Worm (Caenorhabditis elegans) whole organism, L4 larva: ENCODE data around the gene D1044.7.
A peak's percentile ranks its signal among the peaks of the same experiment; 100 is the strongest.

Source experiments
- D1046.2 ChIP-seq: fragments of 200-800 bp; sonication (Bioruptor generic); IDR thresholded peaks from 2 replicates; pipeline ENCODE4 v1.3.6; 2022; ENCODE audit warnings: missing genetic modification characterization, missing compliant biosample characterization
- F44E2.7 ChIP-seq: fragments of 200-800 bp; sonication (Bioruptor generic); IDR thresholded peaks from 2 replicates; pipeline ENCODE4 v2.1.2; 2022; ENCODE audit warnings: missing genetic modification characterization, missing compliant biosample characterization
- F49E8.2 ChIP-seq: sonication (generic microtip); optimal IDR thresholded peaks from 2 replicates; lab custom pipeline; 2016; ENCODE audit warnings: missing compliant biosample characterization, mild to moderate bottlenecking, missing genetic modification characterization, borderline replicate concordance
- Y105C5A.15 ChIP-seq: fragments of 200-800 bp; sonication (Bioruptor generic); IDR thresholded peaks from 2 replicates; pipeline ENCODE4 v1.3.6; 2022; ENCODE audit warnings: missing genetic modification characterization, missing compliant biosample characterization
- Y5F2A.4 ChIP-seq: fragments of 200-800 bp; sonication (Bioruptor generic); optimal IDR thresholded peaks from 2 replicates; lab custom pipeline; 2018; ENCODE audit warnings: mild to moderate bottlenecking, missing genetic modification characterization, missing compliant biosample characterization
- ZK337.2 ChIP-seq: fragments of 200-800 bp; sonication (Bioruptor generic); IDR thresholded peaks from 2 replicates; pipeline ENCODE4 v1.3.6; 2022; ENCODE audit warnings: missing genetic modification reagents, missing genetic modification characterization, missing compliant biosample characterization
- ZK546.5 ChIP-seq, 2 experiments: sonication (generic microtip); optimal IDR thresholded peaks; 2 replicates each; lab custom pipeline; 2017; ENCODE audit warnings: missing biosample characterization in 2 of 2, missing genetic modification characterization in 2 of 2
- ama-1 ChIP-seq: fragments of 150-350 bp; optimal IDR thresholded peaks from 2 replicates; lab custom pipeline; 2014; ENCODE audit warnings: inconsistent platforms, mixed read lengths
- arid-1 ChIP-seq: fragments of 200-800 bp; sonication (Bioruptor generic); conservative IDR thresholded peaks from 2 replicates; pipeline ENCODE4 v1.3.6; 2022; ENCODE audit warnings: missing genetic modification reagents, missing genetic modification characterization, missing compliant biosample characterization
- attf-4 ChIP-seq: sonication (generic microtip); optimal IDR thresholded peaks from 3 replicates; lab custom pipeline; 2017; ENCODE audit warnings: missing biosample characterization, missing genetic modification characterization
- ceh-32 ChIP-seq: sonication (generic microtip); optimal IDR thresholded peaks from 2 replicates; lab custom pipeline; 2016; ENCODE audit warnings: mild to moderate bottlenecking, missing genetic modification characterization, missing compliant biosample characterization; ENCODE audit not compliant: poor library complexity
- ceh-62 ChIP-seq: sonication (generic microtip); optimal IDR thresholded peaks from 2 replicates; lab custom pipeline; 2017; ENCODE audit warnings: missing biosample characterization, missing genetic modification characterization
- ces-1 ChIP-seq: fragments of 150-350 bp; sonication (generic microtip); optimal IDR thresholded peaks from 4 replicates; lab custom pipeline; 2014; ENCODE audit warnings: missing biosample characterization, missing genetic modification reagents, missing genetic modification characterization
- cey-2 ChIP-seq: sonication (generic microtip); optimal IDR thresholded peaks from 3 replicates; lab custom pipeline; 2017; ENCODE audit warnings: missing genetic modification characterization, mild to moderate bottlenecking, missing compliant biosample characterization, antibody characterized with exemption, borderline replicate concordance; ENCODE audit not compliant: insufficient read depth
- daf-12 ChIP-seq: fragments of 150-350 bp; optimal IDR thresholded peaks from 2 replicates; lab custom pipeline; 2014; ENCODE audit warnings: missing biosample characterization, missing genetic modification reagents, missing genetic modification characterization
- daf-16 ChIP-seq, 3 experiments: sonication (generic microtip); optimal IDR thresholded peaks; 2 replicates each; lab custom pipeline; 2016 to 2017; ENCODE audit warnings: missing genetic modification characterization in 3 of 3, missing genetic modification reagents in 3 of 3, mild to moderate bottlenecking in 2 of 3, missing compliant biosample characterization in 2 of 3, missing biosample characterization in 1 of 3, moderate library complexity in 1 of 3
- daf-8 ChIP-seq: fragments of 200-800 bp; sonication (Bioruptor generic); IDR thresholded peaks from 2 replicates; pipeline ENCODE4 v1.3.6; 2022; ENCODE audit warnings: missing genetic modification characterization, missing compliant biosample characterization
- dmd-9 ChIP-seq: fragments of 200-800 bp; sonication (Bioruptor generic); IDR thresholded peaks from 2 replicates; pipeline ENCODE4 v1.3.6; 2022; ENCODE audit warnings: missing genetic modification reagents, missing genetic modification characterization, missing compliant biosample characterization
- duxl-1 ChIP-seq: sonication (generic microtip); optimal IDR thresholded peaks from 2 replicates; lab custom pipeline; 2016; ENCODE audit warnings: mild to moderate bottlenecking, missing genetic modification characterization, moderate library complexity, missing compliant biosample characterization; ENCODE audit not compliant: poor library complexity
- egl-43 ChIP-seq: fragments of 200-800 bp; sonication (Bioruptor generic); IDR thresholded peaks from 2 replicates; pipeline ENCODE4 v1.3.6; 2022; ENCODE audit warnings: missing genetic modification reagents, missing genetic modification characterization, missing compliant biosample characterization
- gei-8 ChIP-seq: fragments of 200-800 bp; sonication (Bioruptor generic); optimal IDR thresholded peaks from 2 replicates; lab custom pipeline; 2018; ENCODE audit warnings: mild to moderate bottlenecking, missing genetic modification characterization, missing compliant biosample characterization
- hlh-30 ChIP-seq: sonication (generic microtip); optimal IDR thresholded peaks from 2 replicates; lab custom pipeline; 2017; ENCODE audit warnings: antibody characterized with exemption, mild to moderate bottlenecking, missing genetic modification characterization, missing compliant biosample characterization; ENCODE audit not compliant: insufficient read depth
- jun-1 ChIP-seq: fragments of 150-350 bp; optimal IDR thresholded peaks from 2 replicates; lab custom pipeline; 2014; ENCODE audit warnings: missing biosample characterization, missing genetic modification reagents, missing genetic modification characterization
- lin-13 ChIP-seq: fragments of 150-350 bp; optimal IDR thresholded peaks from 2 replicates; lab custom pipeline; 2014; ENCODE audit warnings: missing biosample characterization, missing genetic modification reagents, missing genetic modification characterization
- lin-15B ChIP-seq: fragments of 150-350 bp; sonication (generic microtip); optimal IDR thresholded peaks from 3 replicates; lab custom pipeline; 2014; ENCODE audit warnings: missing biosample characterization, missing genetic modification characterization
- lin-29 ChIP-seq: fragments of 200-800 bp; sonication (Bioruptor generic); IDR thresholded peaks from 2 replicates; pipeline ENCODE4 v1.3.6; 2022; ENCODE audit warnings: missing genetic modification reagents, missing genetic modification characterization, missing compliant biosample characterization
- madf-9 ChIP-seq: fragments of 200-800 bp; sonication (Bioruptor generic); conservative IDR thresholded peaks from 2 replicates; pipeline ENCODE4 v1.3.6; 2022; ENCODE audit warnings: missing genetic modification reagents, missing genetic modification characterization, missing compliant biosample characterization
- mdt-29 ChIP-seq: fragments of 200-800 bp; sonication (Bioruptor generic); IDR thresholded peaks from 2 replicates; pipeline ENCODE4 v1.3.6; 2022; ENCODE audit warnings: missing genetic modification reagents, missing genetic modification characterization, missing compliant biosample characterization
- mes-2 ChIP-seq: sonication (generic microtip); optimal IDR thresholded peaks from 2 replicates; lab custom pipeline; 2016; ENCODE audit warnings: missing genotype, mild to moderate bottlenecking, missing genetic modification characterization, missing compliant biosample characterization; ENCODE audit not compliant: poor library complexity, severe bottlenecking
- mxl-2 ChIP-seq: fragments of 200-800 bp; sonication (Bioruptor generic); conservative IDR thresholded peaks from 2 replicates; pipeline ENCODE4 v1.3.6; 2022; ENCODE audit warnings: missing genetic modification reagents, missing genetic modification characterization, missing compliant biosample characterization
- mxl-3 ChIP-seq: fragments of 200-800 bp; sonication (Bioruptor generic); optimal IDR thresholded peaks from 2 replicates; lab custom pipeline; 2018; ENCODE audit warnings: mild to moderate bottlenecking, missing genetic modification characterization, missing compliant biosample characterization
- nhr-10 ChIP-seq: fragments of 150-350 bp; optimal IDR thresholded peaks from 2 replicates; lab custom pipeline; 2014; ENCODE audit warnings: missing biosample characterization, missing genetic modification characterization
- nhr-237 ChIP-seq: sonication (generic microtip); optimal IDR thresholded peaks from 2 replicates; lab custom pipeline; 2017; ENCODE audit warnings: missing biosample characterization, missing genetic modification characterization
- nhr-28 ChIP-seq: fragments of 150-350 bp; optimal IDR thresholded peaks from 2 replicates; lab custom pipeline; 2014; ENCODE audit warnings: missing biosample characterization, missing genetic modification characterization
- nhr-42 ChIP-seq: fragments of 200-800 bp; sonication (Bioruptor generic); IDR thresholded peaks from 2 replicates; pipeline ENCODE4 v1.3.6; 2022; ENCODE audit warnings: missing genetic modification characterization, missing compliant biosample characterization
- nhr-6 ChIP-seq: fragments of 150-350 bp; optimal IDR thresholded peaks from 2 replicates; lab custom pipeline; 2014; ENCODE audit warnings: missing biosample characterization, missing genetic modification characterization
- nhr-77 ChIP-seq: fragments of 150-350 bp; optimal IDR thresholded peaks from 2 replicates; lab custom pipeline; 2014; ENCODE audit warnings: missing biosample characterization, missing genetic modification characterization
- pha-4 ChIP-seq, 2 experiments: fragments of 150-350 bp in 1 of 2; fragments of 200-800 bp in 1 of 2; sonication (Bioruptor generic) in 1 of 2; IDR thresholded peaks in 1 of 2; optimal IDR thresholded peaks in 1 of 2; 2 replicates each; pipeline versions ENCODE4 v1.3.6 to Lab custom; 2014 to 2022; ENCODE audit warnings: missing genetic modification characterization in 2 of 2, missing genetic modification reagents in 2 of 2, missing biosample characterization in 1 of 2, missing compliant biosample characterization in 1 of 2
- php-3 ChIP-seq: fragments of 200-800 bp; sonication (Bioruptor generic); IDR thresholded peaks from 2 replicates; pipeline ENCODE4 v1.3.6; 2022; ENCODE audit warnings: missing genetic modification reagents, missing genetic modification characterization, missing compliant biosample characterization
- rbr-2 ChIP-seq: sonication (generic microtip); optimal IDR thresholded peaks from 2 replicates; lab custom pipeline; 2016; ENCODE audit warnings: missing genotype, missing genetic modification characterization, missing compliant biosample characterization
- saeg-2 ChIP-seq: fragments of 200-800 bp; sonication (Bioruptor generic); IDR thresholded peaks from 2 replicates; pipeline ENCODE4 v1.3.6; 2022; ENCODE audit warnings: missing genetic modification reagents, missing genetic modification characterization, missing compliant biosample characterization
- tag-97 ChIP-seq: fragments of 200-800 bp; sonication (Bioruptor generic); IDR thresholded peaks from 2 replicates; pipeline ENCODE4 v1.3.6; 2022; ENCODE audit warnings: missing genetic modification characterization, missing compliant biosample characterization
- tra-1 ChIP-seq: fragments of 200-800 bp; sonication (Bioruptor generic); IDR thresholded peaks from 2 replicates; pipeline ENCODE4 v1.3.6; 2022; ENCODE audit warnings: missing genetic modification reagents, missing genetic modification characterization, missing compliant biosample characterization
- unc-130 ChIP-seq: sonication (generic microtip); optimal IDR thresholded peaks from 2 replicates; lab custom pipeline; 2016; ENCODE audit warnings: missing genetic modification reagents, missing genetic modification characterization, missing compliant biosample characterization
- unc-39 ChIP-seq: sonication (generic microtip); optimal IDR thresholded peaks from 2 replicates; lab custom pipeline; 2017; ENCODE audit warnings: missing biosample characterization, missing genetic modification characterization
- vab-7 ChIP-seq: fragments of 200-800 bp; sonication (Bioruptor generic); IDR thresholded peaks from 2 replicates; pipeline ENCODE4 v1.3.6; 2022; ENCODE audit warnings: missing genetic modification reagents, missing genetic modification characterization, missing compliant biosample characterization
- zag-1 ChIP-seq: fragments of 150-350 bp; optimal IDR thresholded peaks from 2 replicates; lab custom pipeline; 2014; ENCODE audit warnings: missing biosample characterization, missing genetic modification characterization
- zfp-3 ChIP-seq: fragments of 200-800 bp; sonication (Bioruptor generic); conservative IDR thresholded peaks from 2 replicates; pipeline ENCODE4 v1.3.6; 2022; ENCODE audit warnings: missing genetic modification reagents, missing genetic modification characterization, missing compliant biosample characterization
- zip-2 ChIP-seq: fragments of 150-350 bp; optimal IDR thresholded peaks from 2 replicates; lab custom pipeline; 2014; ENCODE audit warnings: missing biosample characterization, missing genetic modification characterization
- ztf-11 ChIP-seq: fragments of 150-350 bp; optimal IDR thresholded peaks from 2 replicates; lab custom pipeline; 2014; ENCODE audit warnings: missing biosample characterization, missing genetic modification characterization

Gene D1044.7

ce11 chrIII:5552072-5552667 is 43.6 kb upstream of the D1044.7 start, which contains the start of gene F09F7.6 (continued):
- TF ChIP-seq pha-4 (GFP tag; IDR thresholded peaks at IDR 0.05; lab: Robert Waterston, UW) (no peak), pha-4 (tag; optimal IDR thresholded peaks at IDR 0.05; lab: Kevin White, UChicago) (no peak), F44E2.7 (GFP tag; lab: Robert Waterston, UW) (no peak), rbr-2 (tag; lab: Kevin White, UChicago) (no peak), zag-1 (tag; lab: Kevin White, UChicago) (no peak), nhr-42 (GFP tag; lab: Robert Waterston, UW) (no peak), zip-2 (tag; lab: Kevin White, UChicago) (no peak), madf-9 (GFP tag; lab: Robert Waterston, UW) (no peak), hlh-30 (tag; lab: Kevin White, UChicago) (peak; percentile 92), daf-16 (GFP tag; optimal IDR thresholded peaks at IDR 0.05; lab: Kevin White, UChicago) (peak; percentile 77 to 80), daf-16 (tag; optimal IDR thresholded peaks at IDR 0.05; lab: Kevin White, UChicago) (peak; percentile 93), arid-1 (GFP tag; lab: Robert Waterston, UW) (no peak), Y105C5A.15 (GFP tag; lab: Robert Waterston, UW) (no peak), ces-1 (no peak), unc-130 (GFP tag; lab: Kevin White, UChicago) (no peak), lin-15B (tag; lab: Kevin White, UChicago) (no peak), nhr-77 (tag; lab: Kevin White, UChicago) (peak; percentile 84), ZK337.2 (GFP tag; lab: Robert Waterston, UW) (no peak), nhr-6 (tag; lab: Kevin White, UChicago) (peak; percentile 38), Y5F2A.4 (GFP tag; lab: Kevin White, UChicago) (no peak), daf-12 (tag; lab: Kevin White, UChicago) (no peak), dmd-9 (GFP tag; lab: Robert Waterston, UW) (no peak), tag-97 (GFP tag; lab: Robert Waterston, UW) (no peak), zfp-3 (GFP tag; lab: Robert Waterston, UW) (no peak), attf-4 (tag; lab: Kevin White, UChicago) (no peak), nhr-237 (tag; lab: Kevin White, UChicago) (no peak), daf-8 (GFP tag; lab: Robert Waterston, UW) (no peak), mes-2 (tag; lab: Kevin White, UChicago) (peak; percentile 21), gei-8 (GFP tag; lab: Kevin White, UChicago) (no peak), nhr-28 (peak; percentile 82), ztf-11 (tag; lab: Kevin White, UChicago) (no peak), jun-1 (tag; lab: Kevin White, UChicago) (no peak), ceh-32 (tag; lab: Kevin White, UChicago) (no peak), vab-7 (GFP tag; lab: Robert Waterston, UW) (no peak), mxl-3 (GFP tag; lab: Kevin White, UChicago) (peak; percentile 68), mdt-29 (GFP tag; lab: Robert Waterston, UW) (no peak), egl-43 (no peak), cey-2 (tag; lab: Kevin White, UChicago) (no peak), php-3 (no peak), D1046.2 (GFP tag; lab: Robert Waterston, UW) (no peak), saeg-2 (GFP tag; lab: Robert Waterston, UW) (no peak), ceh-62 (tag; lab: Kevin White, UChicago) (no peak), ZK546.5 (tag; optimal IDR thresholded peaks at IDR 0.05; lab: Kevin White, UChicago) (no peak), tra-1 (GFP tag; lab: Robert Waterston, UW) (peak; percentile 74), unc-39 (tag; lab: Kevin White, UChicago) (no peak), nhr-10 (peak; percentile 2), mxl-2 (GFP tag; lab: Robert Waterston, UW) (no peak), ama-1 (peak; percentile 92), duxl-1 (tag; lab: Kevin White, UChicago) (no peak), lin-29 (no peak), lin-13 (GFP tag; lab: Kevin White, UChicago) (no peak), F49E8.2 (no peak)
